Worm (Caenorhabditis elegans) whole organism, L3 larva: ENCODE results near the gene F46C5.10.

Experiments
- R02D3.7 ChIP-seq: fragments of 150-350 bp; optimal IDR thresholded peaks from 2 replicates; lab custom pipeline; 2014; ENCODE audit warnings: missing biosample characterization, missing genetic modification characterization
- ZK546.5 ChIP-seq: sonication (generic microtip); optimal IDR thresholded peaks from 2 replicates; lab custom pipeline; 2017; ENCODE audit warnings: missing biosample characterization, missing genetic modification characterization
- aly-2 ChIP-seq: fragments of 150-350 bp; optimal IDR thresholded peaks from 2 replicates; lab custom pipeline; 2014; ENCODE audit warnings: missing biosample characterization, missing genetic modification characterization
- ama-1 ChIP-seq: fragments of 150-350 bp; optimal IDR thresholded peaks from 2 replicates; lab custom pipeline; 2018
- ceh-16 ChIP-seq: sonication (generic microtip); optimal IDR thresholded peaks from 2 replicates; lab custom pipeline; 2017; ENCODE audit warnings: missing biosample characterization, missing genetic modification characterization
- ceh-28 ChIP-seq: fragments of 150-350 bp; optimal IDR thresholded peaks from 2 replicates; lab custom pipeline; 2014; ENCODE audit warnings: missing biosample characterization, missing genetic modification reagents, missing genetic modification characterization
- ceh-82 ChIP-seq: fragments of 150-350 bp; optimal IDR thresholded peaks from 2 replicates; lab custom pipeline; 2014; ENCODE audit warnings: missing biosample characterization, missing genetic modification characterization
- ceh-9 ChIP-seq: sonication (generic microtip); optimal IDR thresholded peaks from 2 replicates; lab custom pipeline; 2018; ENCODE audit warnings: missing biosample characterization, missing genetic modification characterization
- daf-12 ChIP-seq: fragments of 150-350 bp; optimal IDR thresholded peaks from 2 replicates; lab custom pipeline; 2014; ENCODE audit warnings: missing biosample characterization, missing genetic modification reagents, missing genetic modification characterization
- egl-27 ChIP-seq: sonication (generic microtip); optimal IDR thresholded peaks from 4 replicates; lab custom pipeline; 2017; ENCODE audit warnings: missing biosample characterization, missing genetic modification reagents, missing genetic modification characterization
- egl-5 ChIP-seq: fragments of 150-350 bp; optimal IDR thresholded peaks from 2 replicates; lab custom pipeline; 2017; ENCODE audit warnings: missing biosample characterization, missing genetic modification reagents, missing genetic modification characterization, inconsistent platforms
- elt-1 ChIP-seq: fragments of 150-350 bp; optimal IDR thresholded peaks from 2 replicates; lab custom pipeline; 2014; ENCODE audit warnings: missing biosample characterization, missing genetic modification characterization
- elt-2 ChIP-seq: sonication (generic microtip); optimal IDR thresholded peaks from 2 replicates; lab custom pipeline; 2016; ENCODE audit warnings: missing genetic modification reagents, mild to moderate bottlenecking, missing genetic modification characterization, missing compliant biosample characterization
- elt-3 ChIP-seq, 3 experiments: fragments of 150-350 bp in 1 of 3; sonication (generic microtip) in 2 of 3; optimal IDR thresholded peaks; 2 replicates in 2 of 3; 4 replicates in 1 of 3; lab custom pipeline; 2014 to 2017; ENCODE audit warnings: missing biosample characterization in 3 of 3, missing genetic modification characterization in 3 of 3
- eor-1 ChIP-seq, 2 experiments: fragments of 150-350 bp; optimal IDR thresholded peaks; 2 replicates each; lab custom pipeline; 2014 to 2018; ENCODE audit warnings: missing biosample characterization in 2 of 2, missing genetic modification characterization in 2 of 2
- fkh-10 ChIP-seq: sonication (generic microtip); optimal IDR thresholded peaks from 2 replicates; lab custom pipeline; 2017; ENCODE audit warnings: missing biosample characterization, missing genetic modification reagents, missing genetic modification characterization
- fkh-2 ChIP-seq: fragments of 150-350 bp; optimal IDR thresholded peaks from 2 replicates; lab custom pipeline; 2014; ENCODE audit warnings: missing biosample characterization, missing genetic modification reagents, missing genetic modification characterization
- fos-1 ChIP-seq: fragments of 150-350 bp; optimal IDR thresholded peaks from 2 replicates; lab custom pipeline; 2014; ENCODE audit warnings: missing biosample characterization, missing genetic modification characterization
- hmg-11 ChIP-seq: sonication (generic microtip); optimal IDR thresholded peaks from 2 replicates; lab custom pipeline; 2016; ENCODE audit warnings: missing genetic modification characterization, missing compliant biosample characterization
- jun-1 ChIP-seq: fragments of 150-350 bp; optimal IDR thresholded peaks from 2 replicates; lab custom pipeline; 2014; ENCODE audit warnings: missing biosample characterization, missing genetic modification reagents, missing genetic modification characterization
- lin-15B ChIP-seq: fragments of 150-350 bp; optimal IDR thresholded peaks from 2 replicates; lab custom pipeline; 2014; ENCODE audit warnings: missing biosample characterization, missing genetic modification characterization
- lin-39 ChIP-seq: fragments of 150-350 bp; optimal IDR thresholded peaks from 2 replicates; lab custom pipeline; 2018; ENCODE audit warnings: missing biosample characterization, missing genetic modification reagents, missing genetic modification characterization
- lsy-12 ChIP-seq: sonication (generic microtip); optimal IDR thresholded peaks from 2 replicates; lab custom pipeline; 2016; ENCODE audit warnings: mild to moderate bottlenecking, missing genetic modification characterization, missing compliant biosample characterization
- mdl-1 ChIP-seq: fragments of 150-350 bp; optimal IDR thresholded peaks from 2 replicates; lab custom pipeline; 2014; ENCODE audit warnings: missing biosample characterization, missing genetic modification characterization
- mml-1 ChIP-seq: fragments of 150-350 bp; sonication (generic microtip); optimal IDR thresholded peaks from 3 replicates; lab custom pipeline; 2014; ENCODE audit warnings: missing biosample characterization, missing genetic modification characterization
- nfya-1 ChIP-seq: sonication (generic microtip); optimal IDR thresholded peaks from 2 replicates; lab custom pipeline; 2017; ENCODE audit warnings: missing genetic modification characterization, mild to moderate bottlenecking, missing compliant biosample characterization, antibody characterized with exemption, moderate library complexity; ENCODE audit not compliant: insufficient read depth
- nhr-11 ChIP-seq: fragments of 150-350 bp; optimal IDR thresholded peaks from 2 replicates; lab custom pipeline; 2014; ENCODE audit warnings: missing biosample characterization, missing genetic modification characterization
- nhr-12 ChIP-seq: fragments of 150-350 bp; optimal IDR thresholded peaks from 2 replicates; lab custom pipeline; 2014; ENCODE audit warnings: missing biosample characterization, missing genetic modification characterization
- nhr-23 ChIP-seq: fragments of 150-350 bp; optimal IDR thresholded peaks from 2 replicates; lab custom pipeline; 2014; ENCODE audit warnings: missing biosample characterization, missing genetic modification reagents, missing genetic modification characterization
- nhr-237 ChIP-seq: fragments of 150-350 bp; optimal IDR thresholded peaks from 2 replicates; lab custom pipeline; 2014; ENCODE audit warnings: missing biosample characterization, missing genetic modification characterization
- nhr-25 ChIP-seq: sonication (generic microtip); optimal IDR thresholded peaks from 2 replicates; lab custom pipeline; 2017; ENCODE audit warnings: missing biosample characterization, missing genetic modification characterization
- nhr-28 ChIP-seq: fragments of 150-350 bp; optimal IDR thresholded peaks from 2 replicates; lab custom pipeline; 2014; ENCODE audit warnings: missing biosample characterization, missing genetic modification characterization
- nhr-43 ChIP-seq: sonication (generic microtip); optimal IDR thresholded peaks from 2 replicates; lab custom pipeline; 2016; ENCODE audit warnings: mild to moderate bottlenecking, missing genetic modification characterization, missing compliant biosample characterization; ENCODE audit not compliant: poor library complexity, severe bottlenecking
- nhr-67 ChIP-seq: fragments of 150-350 bp; optimal IDR thresholded peaks from 2 replicates; lab custom pipeline; 2014; ENCODE audit warnings: missing biosample characterization, missing genetic modification characterization
- nhr-76 ChIP-seq: fragments of 150-350 bp; sonication (generic microtip); optimal IDR thresholded peaks from 5 replicates; lab custom pipeline; 2014; ENCODE audit warnings: missing biosample characterization, missing genetic modification characterization
- nhr-77 ChIP-seq: fragments of 150-350 bp; optimal IDR thresholded peaks from 2 replicates; lab custom pipeline; 2014; ENCODE audit warnings: missing biosample characterization, missing genetic modification characterization
- pqm-1 ChIP-seq: fragments of 150-350 bp; optimal IDR thresholded peaks from 2 replicates; lab custom pipeline; 2017; ENCODE audit warnings: missing biosample characterization, missing genetic modification characterization, inconsistent platforms
- sea-2 ChIP-seq: fragments of 150-350 bp; sonication (generic microtip); optimal IDR thresholded peaks from 4 replicates; lab custom pipeline; 2014; ENCODE audit warnings: missing biosample characterization, missing genetic modification reagents, missing genetic modification characterization
- skn-1 ChIP-seq: fragments of 150-350 bp; optimal IDR thresholded peaks from 2 replicates; lab custom pipeline; 2014; ENCODE audit warnings: missing biosample characterization, missing genetic modification characterization
- snpc-4 ChIP-seq: fragments of 150-350 bp; optimal IDR thresholded peaks from 2 replicates; lab custom pipeline; 2014; ENCODE audit warnings: missing biosample characterization, missing genetic modification characterization
- tbx-2 ChIP-seq: sonication (generic microtip); optimal IDR thresholded peaks from 2 replicates; lab custom pipeline; 2016; ENCODE audit warnings: mild to moderate bottlenecking, missing genetic modification characterization, missing compliant biosample characterization
- unc-39 ChIP-seq: sonication (generic microtip); optimal IDR thresholded peaks from 4 replicates; lab custom pipeline; 2017; ENCODE audit warnings: missing biosample characterization, missing genetic modification characterization
- unc-62 ChIP-seq: fragments of 150-350 bp; sonication (generic microtip); optimal IDR thresholded peaks from 4 replicates; lab custom pipeline; 2014; ENCODE audit warnings: missing biosample characterization, missing genetic modification reagents, missing genetic modification characterization
- zag-1 ChIP-seq: fragments of 150-350 bp; optimal IDR thresholded peaks from 2 replicates; lab custom pipeline; 2014; ENCODE audit warnings: missing biosample characterization, missing genetic modification characterization
- ztf-11 ChIP-seq: fragments of 150-350 bp; optimal IDR thresholded peaks from 2 replicates; lab custom pipeline; 2014; ENCODE audit warnings: missing biosample characterization, missing genetic modification characterization
- ztf-4 ChIP-seq: fragments of 150-350 bp; optimal IDR thresholded peaks from 2 replicates; lab custom pipeline; 2014; ENCODE audit warnings: missing biosample characterization, missing genetic modification characterization

Gene F46C5.10

ce11 chrII:8789828-8790558 is 28.8 kb downstream of the F46C5.10 start, which contains the start of gene F07H5.13 (continued):
- TF ChIP-seq skn-1 (no peak), unc-62 (GFP tag; lab: Kevin White, UChicago) (no peak), daf-12 (no peak), nhr-77 (tag; lab: Kevin White, UChicago) (peak; percentile 17), ztf-4 (tag; lab: Kevin White, UChicago) (peak; percentile 71), egl-5 (tag; lab: Kevin White, UChicago) (no peak), nhr-67 (no peak), unc-39 (no peak), nhr-12 (tag; lab: Kevin White, UChicago) (no peak), ztf-11 (tag; lab: Kevin White, UChicago) (no peak), mdl-1 (no peak), nhr-28 (tag; lab: Kevin White, UChicago) (no peak), jun-1 (tag; lab: Kevin White, UChicago) (no peak), nhr-11 (tag; lab: Kevin White, UChicago) (no peak), ama-1 (lab: Kevin White, UChicago) (peak; percentile 94), nhr-23 (tag; lab: Kevin White, UChicago) (peak; percentile 17), hmg-11 (no peak), lsy-12 (tag; lab: Kevin White, UChicago) (peak; percentile 70), snpc-4 (tag; lab: Kevin White, UChicago) (no peak), egl-27 (tag; lab: Kevin White, UChicago) (no peak), R02D3.7 (tag; lab: Kevin White, UChicago) (no peak)

ce11 chrII:8788752-8789151 is 30.1 kb downstream of the F46C5.10 start:
- peak; percentile 21 for TF ChIP-seq lsy-12 (tag; lab: Kevin White, UChicago)
- TF ChIP-seq elt-3 (tag; optimal IDR thresholded peaks at IDR 0.05; lab: Kevin White, UChicago), result no peak
- TF ChIP-seq, all 47 proteins: peak for 1

ce11 chrII:8787376-8787775 is 31.5 kb downstream of the F46C5.10 start:
- peak; percentile 55 for TF ChIP-seq R02D3.7 (tag; lab: Kevin White, UChicago)
- TF ChIP-seq fkh-10 (GFP tag; lab: Kevin White, UChicago), result peak; percentile 95
- TF ChIP-seq elt-2 (tag; lab: Kevin White, UChicago), result peak; percentile 79
- peak; percentile 95 for TF ChIP-seq nhr-43 (tag; lab: Kevin White, UChicago)
- peak; percentile 98 for TF ChIP-seq nhr-23 (tag; lab: Kevin White, UChicago)
- peak; percentile 96 for TF ChIP-seq ceh-28 (tag; lab: Kevin White, UChicago)
- no peak for TF ChIP-seq nhr-76 (tag; lab: Kevin White, UChicago)
- TF ChIP-seq ceh-16 (tag; lab: Kevin White, UChicago), result no peak
- TF ChIP-seq nhr-25, result peak; percentile 97
- peak; percentile 87 for TF ChIP-seq tbx-2 (tag; lab: Kevin White, UChicago)
- TF ChIP-seq lsy-12 (tag; lab: Kevin White, UChicago), result peak; percentile 94
- TF ChIP-seq elt-1, result peak; percentile 69
- no peak for TF ChIP-seq ceh-9
- no peak for TF ChIP-seq unc-39
- TF ChIP-seq aly-2 (tag; lab: Kevin White, UChicago), result peak; percentile 18
- no peak for TF ChIP-seq nhr-67
- TF ChIP-seq fkh-2 (tag; lab: Kevin White, UChicago), result peak; percentile 98
- peak; percentile 76 for TF ChIP-seq hmg-11
- TF ChIP-seq sea-2 (GFP tag; lab: Kevin White, UChicago), result no peak
- peak in 1 of 3 experiments; percentile 57 for TF ChIP-seq elt-3 (tag; optimal IDR thresholded peaks at IDR 0.05; lab: Kevin White, UChicago)
- no peak for TF ChIP-seq ZK546.5 (tag; lab: Kevin White, UChicago)
- TF ChIP-seq ztf-4 (tag; lab: Kevin White, UChicago), result peak; percentile 59
- TF ChIP-seq lin-15B, result peak; percentile 85
- no peak for TF ChIP-seq nhr-12 (tag; lab: Kevin White, UChicago)
- TF ChIP-seq mdl-1, result peak; percentile 55
- TF ChIP-seq fos-1 (tag; lab: Kevin White, UChicago), result peak; percentile 78
- TF ChIP-seq jun-1 (tag; lab: Kevin White, UChicago), result peak; percentile 96
- peak; percentile 42 for TF ChIP-seq ceh-82 (tag; lab: Kevin White, UChicago)
- peak; percentile 96 for TF ChIP-seq skn-1
- no peak for TF ChIP-seq daf-12
- TF ChIP-seq nhr-237 (tag; lab: Kevin White, UChicago), result no peak
- peak; percentile 97 for TF ChIP-seq ama-1 (lab: Kevin White, UChicago)
- TF ChIP-seq nhr-11 (tag; lab: Kevin White, UChicago), result peak; percentile 76
- peak; percentile 96 for TF ChIP-seq lin-39 (tag; lab: Kevin White, UChicago)
- TF ChIP-seq eor-1 (tag; optimal IDR thresholded peaks at IDR 0.05; lab: Kevin White, UChicago), result peak in 1 of 2 experiments; percentile 71
- TF ChIP-seq zag-1, result no peak
- TF ChIP-seq nhr-77 (tag; lab: Kevin White, UChicago), result no peak
- peak; percentile 98 for TF ChIP-seq nfya-1 (tag; lab: Kevin White, UChicago)
- peak; percentile 58 for TF ChIP-seq snpc-4 (tag; lab: Kevin White, UChicago)
- no peak for TF ChIP-seq mml-1
- peak; percentile 86 for TF ChIP-seq pqm-1 (tag; lab: Kevin White, UChicago)
- no peak for TF ChIP-seq unc-62 (GFP tag; lab: Kevin White, UChicago)
